Fruit fly (Drosophila melanogaster) Kc167 (cell line): ENCODE results near the gene CG33178.

Experiments
- Myc ChIP-seq: fragments of >200 bp; optimal IDR thresholded peaks from 2 replicates; lab custom pipeline; 2017; ENCODE audit warnings: missing external identifiers
- psq ChIP-seq: fragments of >200 bp; optimal IDR thresholded peaks from 2 replicates; lab custom pipeline; 2017; ENCODE audit warnings: missing external identifiers

- TF ChIP-seq Myc (lab: Kevin White, UChicago) (no peak), psq (no peak)
Observed at dm6 chrX:15077576-15078136, 5.0 kb upstream of the CG33178 start.
